Worm (Caenorhabditis elegans) whole organism, midembryonic: ENCODE results near the gene F41E6.12.

Source experiments
- T22C8.4 ChIP-seq: fragments of 200-800 bp; sonication (Bioruptor generic); IDR thresholded peaks from 2 replicates; pipeline ENCODE4 v1.3.6; 2022; ENCODE audit warnings: missing genetic modification characterization, missing compliant biosample characterization
- cog-1 ChIP-seq: sonication (generic microtip); optimal IDR thresholded peaks from 2 replicates; lab custom pipeline; 2016; ENCODE audit warnings: missing genetic modification characterization, missing compliant biosample characterization
- flt-1 ChIP-seq: fragments of 200-800 bp; sonication (Bioruptor generic); IDR thresholded peaks from 2 replicates; pipeline ENCODE4 v1.3.6; 2022; ENCODE audit warnings: missing genetic modification characterization, missing compliant biosample characterization
- klf-2 ChIP-seq: fragments of 200-800 bp; sonication (Bioruptor generic); conservative IDR thresholded peaks from 2 replicates; pipeline ENCODE4 v1.3.6; 2022; ENCODE audit warnings: missing genetic modification reagents, missing genetic modification characterization, missing compliant biosample characterization
- med-1 ChIP-seq: sonication (generic microtip); optimal IDR thresholded peaks from 2 replicates; lab custom pipeline; 2017; ENCODE audit warnings: missing genetic modification characterization, mild to moderate bottlenecking, missing compliant biosample characterization, antibody characterized with exemption, missing genetic modification reagents; ENCODE audit not compliant: insufficient read depth
- ref-1 ChIP-seq: fragments of 200-800 bp; sonication (Bioruptor generic); conservative IDR thresholded peaks from 2 replicates; pipeline ENCODE4 v1.3.6; 2022; ENCODE audit warnings: missing genetic modification reagents, missing genetic modification characterization, missing compliant biosample characterization
- tab-1 ChIP-seq: fragments of 200-800 bp; sonication (Bioruptor generic); IDR thresholded peaks from 2 replicates; pipeline ENCODE4 v1.3.6; 2022; ENCODE audit warnings: missing genetic modification characterization, missing compliant biosample characterization
- ztf-23 ChIP-seq: fragments of 200-800 bp; sonication (Bioruptor generic); IDR thresholded peaks from 2 replicates; pipeline ENCODE4 v1.3.6; 2022; ENCODE audit warnings: missing genetic modification reagents, missing genetic modification characterization, missing compliant biosample characterization
- ztf-29 ChIP-seq: fragments of 200-800 bp; sonication (Bioruptor generic); IDR thresholded peaks from 2 replicates; pipeline ENCODE4 v1.3.6; 2022; ENCODE audit warnings: missing genetic modification reagents, missing genetic modification characterization, missing compliant biosample characterization

Gene F41E6.12

ce11 chrV:8629029-8629428 is at the start of gene F41E6.12:
Gene F41E6.12, minus strand, starts transcription at chrV:8629129.
- TF ChIP-seq klf-2 (GFP tag; lab: Robert Waterston, UW) (no peak), ztf-29 (GFP tag; lab: Robert Waterston, UW) (no peak), ref-1 (GFP tag; lab: Robert Waterston, UW) (no peak), T22C8.4 (GFP tag; lab: Robert Waterston, UW) (no peak), med-1 (GFP tag; lab: Kevin White, UChicago) (no peak), ztf-23 (GFP tag; lab: Robert Waterston, UW) (no peak), tab-1 (GFP tag; lab: Robert Waterston, UW) (no peak), cog-1 (tag; lab: Kevin White, UChicago) (no peak), flt-1 (GFP tag; lab: Robert Waterston, UW) (no peak)

ce11 chrV:8677193-8677592 is 48.3 kb upstream of the F41E6.12 start, which contains the start of gene ZC190.6:
Gene ZC190.6, minus strand, starts transcription at chrV:8677293.
- TF ChIP-seq ztf-29 (GFP tag; lab: Robert Waterston, UW) (no peak), ref-1 (GFP tag; lab: Robert Waterston, UW) (no peak), cog-1 (tag; lab: Kevin White, UChicago) (no peak), ztf-23 (GFP tag; lab: Robert Waterston, UW) (no peak), klf-2 (GFP tag; lab: Robert Waterston, UW) (no peak), flt-1 (GFP tag; lab: Robert Waterston, UW) (no peak), med-1 (GFP tag; lab: Kevin White, UChicago) (no peak), tab-1 (GFP tag; lab: Robert Waterston, UW) (no peak), T22C8.4 (GFP tag; lab: Robert Waterston, UW) (no peak)

ce11 chrV:8673498-8673897 is 44.6 kb upstream of the F41E6.12 start, which contains the start of gene ZC190.5:
Gene ZC190.5, minus strand, starts transcription at chrV:8673598.
- TF ChIP-seq ztf-23 (GFP tag; lab: Robert Waterston, UW) (no peak), ztf-29 (GFP tag; lab: Robert Waterston, UW) (no peak), tab-1 (GFP tag; lab: Robert Waterston, UW) (no peak), ref-1 (GFP tag; lab: Robert Waterston, UW) (no peak), T22C8.4 (GFP tag; lab: Robert Waterston, UW) (no peak), med-1 (GFP tag; lab: Kevin White, UChicago) (no peak), klf-2 (GFP tag; lab: Robert Waterston, UW) (no peak), flt-1 (GFP tag; lab: Robert Waterston, UW) (no peak), cog-1 (tag; lab: Kevin White, UChicago) (no peak)

- TF ChIP-seq cog-1 (tag; lab: Kevin White, UChicago) (no peak), flt-1 (GFP tag; lab: Robert Waterston, UW) (no peak), tab-1 (GFP tag; lab: Robert Waterston, UW) (no peak), med-1 (GFP tag; lab: Kevin White, UChicago) (no peak), ztf-29 (GFP tag; lab: Robert Waterston, UW) (no peak), ref-1 (GFP tag; lab: Robert Waterston, UW) (no peak), klf-2 (GFP tag; lab: Robert Waterston, UW) (no peak), ztf-23 (GFP tag; lab: Robert Waterston, UW) (no peak)
Observed at ce11 chrV:8671568-8672123, 42.7 kb upstream of the F41E6.12 start.

ce11 chrV:8670759-8671158 is 41.8 kb upstream of the F41E6.12 start:
- TF ChIP-seq ztf-23 (GFP tag; lab: Robert Waterston, UW) (no peak), klf-2 (GFP tag; lab: Robert Waterston, UW) (no peak), flt-1 (GFP tag; lab: Robert Waterston, UW) (no peak), ref-1 (GFP tag; lab: Robert Waterston, UW) (no peak), tab-1 (GFP tag; lab: Robert Waterston, UW) (no peak), cog-1 (tag; lab: Kevin White, UChicago) (no peak), med-1 (GFP tag; lab: Kevin White, UChicago) (no peak), T22C8.4 (GFP tag; lab: Robert Waterston, UW) (no peak), ztf-29 (GFP tag; lab: Robert Waterston, UW) (no peak)

- TF ChIP-seq T22C8.4 (GFP tag; lab: Robert Waterston, UW), result no peak
- no peak for TF ChIP-seq ref-1 (GFP tag; lab: Robert Waterston, UW)
- no peak for TF ChIP-seq klf-2 (GFP tag; lab: Robert Waterston, UW)
- no peak for TF ChIP-seq med-1 (GFP tag; lab: Kevin White, UChicago)
- TF ChIP-seq flt-1 (GFP tag; lab: Robert Waterston, UW), result no peak
- TF ChIP-seq ztf-23 (GFP tag; lab: Robert Waterston, UW), result no peak
- no peak for TF ChIP-seq tab-1 (GFP tag; lab: Robert Waterston, UW)
- TF ChIP-seq ztf-29 (GFP tag; lab: Robert Waterston, UW), result no peak
- TF ChIP-seq cog-1 (tag; lab: Kevin White, UChicago), result no peak
Observed at ce11 chrV:8668224-8668623, 39.3 kb upstream of the F41E6.12 start.

- TF ChIP-seq flt-1 (GFP tag; lab: Robert Waterston, UW), result no peak
Observed at ce11 chrV:8667230-8668021, 38.5 kb upstream of the F41E6.12 start.

- no peak for TF ChIP-seq ztf-23 (GFP tag; lab: Robert Waterston, UW)
- no peak for TF ChIP-seq med-1 (GFP tag; lab: Kevin White, UChicago)
Observed at ce11 chrV:8665765-8666164, 36.8 kb upstream of the F41E6.12 start, which contains the start of gene ZC190.4. Gene ZC190.4, plus strand, starts transcription at chrV:8666065.

- TF ChIP-seq T22C8.4 (GFP tag; lab: Robert Waterston, UW), result no peak
- no peak for TF ChIP-seq ztf-29 (GFP tag; lab: Robert Waterston, UW)
- TF ChIP-seq ref-1 (GFP tag; lab: Robert Waterston, UW), result no peak
- TF ChIP-seq ztf-23 (GFP tag; lab: Robert Waterston, UW), result no peak
- no peak for TF ChIP-seq med-1 (GFP tag; lab: Kevin White, UChicago)
- no peak for TF ChIP-seq tab-1 (GFP tag; lab: Robert Waterston, UW)
- no peak for TF ChIP-seq cog-1 (tag; lab: Kevin White, UChicago)
- no peak for TF ChIP-seq flt-1 (GFP tag; lab: Robert Waterston, UW)
- TF ChIP-seq klf-2 (GFP tag; lab: Robert Waterston, UW), result no peak
Observed at ce11 chrV:8663023-8663422, 34.1 kb upstream of the F41E6.12 start.
